Fruit fly (Drosophila melanogaster) whole organism, wandering third instar larva: ENCODE measurements around the gene CG15167.

Source experiments
- Hr83 ChIP-seq: fragments of 200-300 bp; sonication (Bioruptor generic); optimal IDR thresholded peaks from 2 replicates; lab custom pipeline; 2016; ENCODE audit warnings: missing biosample characterization, mild to moderate bottlenecking, missing genetic modification characterization, moderate library complexity; ENCODE audit not compliant: poor library complexity, severe bottlenecking
- OdsH ChIP-seq: fragments of 200-800 bp; sonication (Bioruptor generic); optimal IDR thresholded peaks from 2 replicates; lab custom pipeline; 2016; ENCODE audit warnings: missing biosample characterization, mild to moderate bottlenecking, missing genetic modification characterization
- brk ChIP-seq: fragments of 200-800 bp; sonication (Bioruptor generic); optimal IDR thresholded peaks from 2 replicates; lab custom pipeline; 2016; ENCODE audit warnings: missing biosample characterization, mild to moderate bottlenecking, missing genetic modification characterization
- ey ChIP-seq: fragments of 200-800 bp; sonication (Bioruptor generic); optimal IDR thresholded peaks from 2 replicates; lab custom pipeline; 2016; ENCODE audit warnings: missing biosample characterization, missing genetic modification characterization
- jim ChIP-seq: fragments of 175-275, 200-325 bp; sonication (Bioruptor generic); optimal IDR thresholded peaks from 2 replicates; lab custom pipeline; 2016; ENCODE audit warnings: missing biosample characterization, mild to moderate bottlenecking, missing genetic modification characterization
- psq ChIP-seq: fragments of 200-800 bp; sonication (Bioruptor generic); optimal IDR thresholded peaks from 3 replicates; lab custom pipeline; 2017; ENCODE audit warnings: missing biosample characterization, mild to moderate bottlenecking, missing genetic modification characterization, moderate library complexity
- sage ChIP-seq: fragments of 200-800 bp; sonication (Bioruptor generic); optimal IDR thresholded peaks from 2 replicates; lab custom pipeline; 2016; ENCODE audit warnings: missing biosample characterization, mild to moderate bottlenecking, missing genetic modification characterization

DNA sequence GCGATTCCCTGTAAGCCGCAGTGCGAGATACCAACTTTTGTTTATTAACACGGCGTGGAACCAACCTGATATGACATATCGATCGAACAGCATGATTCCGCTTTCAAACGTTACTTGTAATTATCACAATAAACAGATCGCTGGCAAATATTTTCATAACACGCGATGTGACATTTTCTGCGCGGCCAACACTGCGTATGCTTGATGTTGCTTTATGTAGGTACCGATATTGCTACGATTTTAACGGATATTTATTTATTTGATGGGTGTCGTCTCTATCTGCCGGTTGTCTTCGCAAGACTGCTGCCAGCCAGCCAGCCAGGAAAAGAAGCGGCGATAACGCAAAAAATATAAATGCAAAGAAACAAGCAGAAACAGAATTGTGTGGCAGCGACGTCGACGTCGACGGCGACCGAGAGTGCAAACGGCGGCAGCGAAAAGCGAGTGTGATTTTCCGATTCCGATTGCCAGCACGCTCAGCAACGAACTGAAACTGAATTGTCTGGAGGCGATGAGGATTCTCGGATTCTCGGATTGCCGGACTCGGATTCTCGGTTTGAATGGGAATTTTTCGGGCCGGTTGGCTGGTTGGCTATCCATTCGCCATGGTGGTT, 42.2 kb downstream of the CG15167 start:
- no peak for TF ChIP-seq jim (GFP tag; lab: Kevin White, UChicago)
- no peak for TF ChIP-seq sage (GFP tag; lab: Kevin White, UChicago)
- no peak for TF ChIP-seq brk
- TF ChIP-seq ey (GFP tag; lab: Kevin White, UChicago): no peak
- TF ChIP-seq psq (GFP tag; lab: Kevin White, UChicago): no peak
- TF ChIP-seq OdsH (GFP tag; lab: Kevin White, UChicago): no peak
- TF ChIP-seq Hr83 (GFP tag; lab: Kevin White, UChicago): no peak
